Worm (Caenorhabditis elegans) whole organism, young adult: Measurements from ENCODE around the gene F44E2.9.

Experiments
- B0035.1 ChIP-seq: sonication (generic microtip); optimal IDR thresholded peaks from 2 replicates; lab custom pipeline; 2016; ENCODE audit warnings: missing genetic modification characterization, mild to moderate bottlenecking, missing compliant biosample characterization, missing genotype, missing genetic modification reagents
- F10E7.11 ChIP-seq: sonication (generic microtip); optimal IDR thresholded peaks from 2 replicates; lab custom pipeline; 2017; ENCODE audit warnings: mild to moderate bottlenecking, missing genetic modification characterization, moderate library complexity, missing compliant biosample characterization
- F52B5.7 ChIP-seq: sonication (generic microtip); optimal IDR thresholded peaks from 2 replicates; lab custom pipeline; 2016; ENCODE audit warnings: mild to moderate bottlenecking, missing genetic modification characterization, missing compliant biosample characterization
- K12H6.12 ChIP-seq: fragments of 200-800 bp; sonication (Bioruptor generic); optimal IDR thresholded peaks from 2 replicates; lab custom pipeline; 2018; ENCODE audit warnings: mild to moderate bottlenecking, missing genetic modification characterization, missing compliant biosample characterization
- T26A5.8 ChIP-seq: sonication (generic microtip); optimal IDR thresholded peaks from 2 replicates; lab custom pipeline; 2016; ENCODE audit warnings: missing genetic modification characterization, missing compliant biosample characterization
- Y67H2A.10 ChIP-seq: fragments of 200-800 bp; sonication (Bioruptor generic); conservative IDR thresholded peaks from 2 replicates; pipeline ENCODE4 v1.3.6; 2022; ENCODE audit warnings: missing genetic modification reagents, missing genetic modification characterization, missing compliant biosample characterization
- akir-1 ChIP-seq: fragments of 200-800 bp; sonication (Bioruptor generic); optimal IDR thresholded peaks from 2 replicates; lab custom pipeline; 2018; ENCODE audit warnings: mild to moderate bottlenecking, missing genetic modification characterization, moderate library complexity, missing compliant biosample characterization
- atf-7 ChIP-seq: sonication (generic microtip); optimal IDR thresholded peaks from 2 replicates; lab custom pipeline; 2017; ENCODE audit warnings: mild to moderate bottlenecking, missing genetic modification characterization, missing compliant biosample characterization
- attf-3 ChIP-seq: fragments of 200-800 bp; sonication (Bioruptor generic); conservative IDR thresholded peaks from 2 replicates; pipeline ENCODE4 v1.3.6; 2022; ENCODE audit warnings: missing genetic modification reagents, missing genetic modification characterization, missing compliant biosample characterization
- attf-5 ChIP-seq: fragments of 200-800 bp; sonication (Bioruptor generic); optimal IDR thresholded peaks from 2 replicates; lab custom pipeline; 2018; ENCODE audit warnings: mild to moderate bottlenecking, missing genetic modification characterization, missing compliant biosample characterization
- attf-6 ChIP-seq: fragments of 200-800 bp; sonication (Bioruptor generic); IDR thresholded peaks from 2 replicates; pipeline ENCODE4 v1.3.6; 2022; ENCODE audit warnings: missing genetic modification reagents, missing genetic modification characterization, missing compliant biosample characterization
- cebp-1 ChIP-seq, 2 experiments: fragments of 200-800 bp in 1 of 2; sonication (Bioruptor generic) in 1 of 2; sonication (generic microtip) in 1 of 2; IDR thresholded peaks in 1 of 2; optimal IDR thresholded peaks in 1 of 2; 2 replicates each; pipeline versions ENCODE4 v1.3.6 to Lab custom; 2017 to 2022; ENCODE audit warnings: missing compliant biosample characterization in 2 of 2, missing genetic modification characterization in 2 of 2, mild to moderate bottlenecking in 1 of 2, missing genetic modification reagents in 1 of 2, moderate library complexity in 1 of 2
- cebp-2 ChIP-seq: fragments of 200-800 bp; sonication (Bioruptor generic); IDR thresholded peaks from 2 replicates; pipeline ENCODE4 v1.3.6; 2022; ENCODE audit warnings: missing genetic modification characterization, missing compliant biosample characterization
- ceh-27 ChIP-seq: fragments of 200-800 bp; sonication (Bioruptor generic); optimal IDR thresholded peaks from 2 replicates; lab custom pipeline; 2018; ENCODE audit warnings: mild to moderate bottlenecking, missing genetic modification characterization, moderate library complexity, missing compliant biosample characterization
- ceh-40 ChIP-seq: fragments of 200-800 bp; sonication (Bioruptor generic); IDR thresholded peaks from 2 replicates; pipeline ENCODE4 v1.3.6; 2022; ENCODE audit warnings: missing genetic modification characterization, missing compliant biosample characterization
- ceh-58 ChIP-seq: fragments of 200-800 bp; sonication (Bioruptor generic); IDR thresholded peaks from 2 replicates; pipeline ENCODE4 v1.3.6; 2022; ENCODE audit warnings: missing genetic modification characterization, missing compliant biosample characterization
- dpl-1 ChIP-seq: fragments of 150-350 bp; optimal IDR thresholded peaks from 2 replicates; lab custom pipeline; 2014; ENCODE audit warnings: missing biosample characterization, missing genetic modification reagents, missing genetic modification characterization
- efl-1 ChIP-seq: fragments of 150-350 bp; optimal IDR thresholded peaks from 2 replicates; lab custom pipeline; 2014; ENCODE audit warnings: missing biosample characterization, missing genetic modification reagents, missing genetic modification characterization
- ets-4 ChIP-seq: fragments of 200-800 bp; sonication (Bioruptor generic); optimal IDR thresholded peaks from 2 replicates; lab custom pipeline; 2018; ENCODE audit warnings: mild to moderate bottlenecking, missing genetic modification characterization, missing compliant biosample characterization
- fkh-3 ChIP-seq: sonication (generic microtip); optimal IDR thresholded peaks from 2 replicates; lab custom pipeline; 2016; ENCODE audit warnings: mild to moderate bottlenecking, missing genetic modification characterization, missing compliant biosample characterization
- hlh-12 ChIP-seq: sonication (generic microtip); optimal IDR thresholded peaks from 2 replicates; lab custom pipeline; 2016; ENCODE audit warnings: missing genetic modification characterization, missing compliant biosample characterization
- hmg-1.2 ChIP-seq: fragments of 200-800 bp; sonication (Bioruptor generic); IDR thresholded peaks from 2 replicates; pipeline ENCODE4 v1.3.6; 2022; ENCODE audit warnings: missing genetic modification reagents, missing genetic modification characterization, missing compliant biosample characterization
- lag-1 ChIP-seq: fragments of 200-800 bp; sonication (Bioruptor generic); IDR thresholded peaks from 2 replicates; pipeline ENCODE4 v1.3.6; 2022; ENCODE audit warnings: missing genetic modification reagents, missing genetic modification characterization, missing compliant biosample characterization
- lin-35 ChIP-seq, 3 experiments: fragments of 150-350 bp in 2 of 3; sonication (generic microtip) in 1 of 3; optimal IDR thresholded peaks; 2 replicates each; lab custom pipeline; 2014 to 2018; ENCODE audit warnings: missing biosample characterization in 3 of 3, missing genetic modification characterization in 3 of 3, missing genetic modification reagents in 3 of 3
- madf-6 ChIP-seq: fragments of 200-800 bp; sonication (Bioruptor generic); IDR thresholded peaks from 2 replicates; pipeline ENCODE4 v1.3.6; 2022; ENCODE audit warnings: missing genetic modification reagents, missing genetic modification characterization, missing compliant biosample characterization
- madf-8 ChIP-seq: fragments of 200-800 bp; sonication (Bioruptor generic); conservative IDR thresholded peaks from 2 replicates; pipeline ENCODE4 v1.3.6; 2022; ENCODE audit warnings: missing genetic modification reagents, missing genetic modification characterization, missing compliant biosample characterization
- mcd-1 ChIP-seq: fragments of 200-800 bp; sonication (Bioruptor generic); IDR thresholded peaks from 2 replicates; pipeline ENCODE4 v1.3.6; 2022; ENCODE audit warnings: missing genetic modification reagents, missing genetic modification characterization, missing compliant biosample characterization
- nhr-120 ChIP-seq: fragments of 200-800 bp; sonication (Bioruptor generic); IDR thresholded peaks from 2 replicates; pipeline ENCODE4 v1.3.6; 2022; ENCODE audit warnings: missing genetic modification characterization, missing compliant biosample characterization
- nhr-179 ChIP-seq: sonication (generic microtip); optimal IDR thresholded peaks from 2 replicates; lab custom pipeline; 2016; ENCODE audit warnings: mild to moderate bottlenecking, missing genetic modification characterization, missing compliant biosample characterization
- pbrm-1 ChIP-seq: fragments of 200-800 bp; sonication (Bioruptor generic); IDR thresholded peaks from 2 replicates; pipeline ENCODE4 v1.3.6; 2022; ENCODE audit warnings: missing genetic modification reagents, missing genetic modification characterization, missing compliant biosample characterization
- rcor-1 ChIP-seq: fragments of 200-800 bp; sonication (Bioruptor generic); IDR thresholded peaks from 2 replicates; pipeline ENCODE4 v1.3.6; 2022; ENCODE audit warnings: missing genetic modification reagents, missing genetic modification characterization, missing compliant biosample characterization
- repo-1 ChIP-seq: sonication (generic microtip); optimal IDR thresholded peaks from 2 replicates; lab custom pipeline; 2017; ENCODE audit warnings: mild to moderate bottlenecking, missing genetic modification characterization, missing compliant biosample characterization
- sdz-38 ChIP-seq: sonication (generic microtip); optimal IDR thresholded peaks from 2 replicates; lab custom pipeline; 2016; ENCODE audit warnings: missing genotype, missing genetic modification characterization, missing compliant biosample characterization
- snpc-1.1 ChIP-seq: sonication (generic microtip); optimal IDR thresholded peaks from 2 replicates; lab custom pipeline; 2017; ENCODE audit warnings: missing genetic modification characterization, mild to moderate bottlenecking, missing compliant biosample characterization, antibody characterized with exemption, moderate library complexity, missing genotype, missing genetic modification reagents; ENCODE audit not compliant: insufficient read depth
- snpc-1.3 ChIP-seq: sonication (generic microtip); optimal IDR thresholded peaks from 2 replicates; lab custom pipeline; 2017; ENCODE audit warnings: missing genetic modification characterization, mild to moderate bottlenecking, missing compliant biosample characterization, antibody characterized with exemption, moderate library complexity, missing genotype, missing genetic modification reagents; ENCODE audit not compliant: insufficient read depth
- snpc-3.4 ChIP-seq: sonication (generic microtip); optimal IDR thresholded peaks from 2 replicates; lab custom pipeline; 2017; ENCODE audit warnings: missing genetic modification characterization, mild to moderate bottlenecking, missing compliant biosample characterization, antibody characterized with exemption, moderate library complexity, missing genotype, missing genetic modification reagents
- snpc-4 ChIP-seq, 5 experiments: fragments of 150-350 bp in 1 of 5; sonication (generic microtip) in 4 of 5; optimal IDR thresholded peaks; 2 replicates each; lab custom pipeline; 2014 to 2018; ENCODE audit warnings: missing genetic modification characterization in 5 of 5, missing biosample characterization in 3 of 5, antibody characterized with exemption in 2 of 5, mild to moderate bottlenecking in 2 of 5, missing compliant biosample characterization in 2 of 5, missing genotype in 2 of 5, moderate library complexity in 2 of 5, missing genetic modification reagents in 1 of 5
- tbp1 ChIP-seq: fragments of 200-800 bp; sonication (Bioruptor generic); optimal IDR thresholded peaks from 2 replicates; lab custom pipeline; 2018; ENCODE audit warnings: mild to moderate bottlenecking, missing genetic modification characterization, missing compliant biosample characterization
- tbx-9 ChIP-seq: sonication (generic microtip); optimal IDR thresholded peaks from 2 replicates; lab custom pipeline; 2016; ENCODE audit warnings: borderline replicate concordance, missing genetic modification characterization, inconsistent platforms, missing compliant biosample characterization
- unc-130 ChIP-seq: sonication (generic microtip); optimal IDR thresholded peaks from 2 replicates; lab custom pipeline; 2016; ENCODE audit warnings: missing genetic modification reagents, missing genetic modification characterization, missing compliant biosample characterization
- zfh-2 ChIP-seq: fragments of 200-800 bp; sonication (Bioruptor generic); conservative IDR thresholded peaks from 2 replicates; pipeline ENCODE4 v1.3.6; 2022; ENCODE audit warnings: missing genetic modification reagents, missing genetic modification characterization, missing compliant biosample characterization
- ztf-18 ChIP-seq: sonication (generic microtip); optimal IDR thresholded peaks from 2 replicates; lab custom pipeline; 2016; ENCODE audit warnings: missing genotype, mild to moderate bottlenecking, missing genetic modification characterization, missing compliant biosample characterization
- ztf-22 ChIP-seq: fragments of 200-800 bp; sonication (Bioruptor generic); optimal IDR thresholded peaks from 2 replicates; lab custom pipeline; 2018; ENCODE audit warnings: mild to moderate bottlenecking, missing genetic modification characterization, moderate library complexity, missing compliant biosample characterization
- ztf-28 ChIP-seq: fragments of 200-800 bp; sonication (Bioruptor generic); IDR thresholded peaks from 2 replicates; pipeline ENCODE4 v1.3.6; 2022; ENCODE audit warnings: missing genetic modification reagents, missing genetic modification characterization, missing compliant biosample characterization
- ztf-6 ChIP-seq: fragments of 200-800 bp; sonication (Bioruptor generic); IDR thresholded peaks from 2 replicates; pipeline ENCODE4 v1.3.6; 2022; ENCODE audit warnings: missing genetic modification reagents, missing genetic modification characterization, missing compliant biosample characterization

Gene F44E2.9

DNA sequence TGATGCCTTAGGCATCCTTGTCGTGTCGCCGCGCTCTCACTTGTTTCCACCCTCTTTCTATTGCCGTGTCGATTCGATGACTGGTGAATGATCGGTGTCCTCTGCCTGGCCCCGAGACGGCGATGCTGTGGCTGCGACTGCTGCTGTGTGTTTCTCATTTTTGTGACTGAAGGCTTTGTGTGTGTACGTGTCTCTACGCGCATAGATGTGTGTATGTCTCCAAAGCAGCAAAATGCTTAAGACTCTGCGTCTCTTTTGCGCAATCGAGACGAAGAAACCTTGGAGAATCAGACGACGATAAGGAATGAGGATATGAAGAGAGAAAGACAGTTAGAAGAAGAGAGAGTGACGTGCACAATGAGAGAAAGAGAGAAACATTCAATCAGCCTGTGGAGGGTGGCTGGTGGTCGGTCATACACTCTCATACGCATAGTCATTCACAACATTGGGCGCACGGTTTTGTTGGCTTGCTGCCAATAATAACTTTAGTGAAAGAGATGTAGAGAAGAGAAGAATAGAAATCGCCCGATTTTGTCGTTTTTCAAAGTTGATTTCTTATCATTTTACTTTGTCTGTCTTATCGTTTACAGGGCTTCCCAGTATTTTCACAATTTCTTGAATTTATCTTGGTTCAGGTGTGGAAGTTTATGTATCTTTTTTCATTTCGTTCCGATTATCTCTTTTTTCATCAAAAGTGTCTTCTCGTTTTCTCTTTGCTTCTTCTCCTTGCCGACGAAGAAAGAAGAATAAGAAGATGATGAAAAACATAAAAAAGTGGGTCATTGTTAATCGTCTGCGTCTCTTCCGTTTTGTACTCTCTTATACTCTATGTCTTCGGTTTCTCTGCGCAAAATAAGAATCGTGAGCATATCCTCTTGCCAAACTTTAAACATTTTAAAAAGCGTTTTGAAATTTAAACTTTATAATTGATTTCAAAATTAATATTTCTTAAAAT is 48.2 kb downstream of the F44E2.9 start (continued):
- peak; percentile 91 for TF ChIP-seq hmg-1.2 (GFP tag; lab: Robert Waterston, UW)
- no peak for TF ChIP-seq sdz-38 (tag; lab: Kevin White, UChicago)
- peak; percentile 77 for TF ChIP-seq ztf-18
- peak; percentile 97 for TF ChIP-seq attf-5 (GFP tag; lab: Kevin White, UChicago)
- TF ChIP-seq zfh-2 = peak; percentile 97
- peak; percentile 33; the same call in 1 of the 2 replicates for TF ChIP-seq rcor-1 (GFP tag; lab: Robert Waterston, UW)
- TF ChIP-seq pbrm-1 (GFP tag; lab: Robert Waterston, UW) = peak; percentile 79
- peak; percentile 67 for TF ChIP-seq B0035.1 (tag; lab: Kevin White, UChicago)
- no peak for TF ChIP-seq unc-130 (GFP tag; lab: Kevin White, UChicago)
- TF ChIP-seq ceh-58 (GFP tag; lab: Robert Waterston, UW) = no peak
- TF ChIP-seq atf-7 (tag; lab: Kevin White, UChicago) = peak; percentile 98
- TF ChIP-seq madf-8 = no peak
- TF ChIP-seq cebp-2 = no peak
- peak in 1 of 3 experiments; percentile 61 for TF ChIP-seq lin-35 (GFP tag; optimal IDR thresholded peaks at IDR 0.05; lab: Kevin White, UChicago)
- TF ChIP-seq F10E7.11 (tag; lab: Kevin White, UChicago) = no peak
- TF ChIP-seq hlh-12 = no peak
- peak; percentile 96 for TF ChIP-seq ztf-22 (GFP tag; lab: Kevin White, UChicago)
- peak; percentile 78 for TF ChIP-seq ets-4 (GFP tag; lab: Kevin White, UChicago)
- peak; percentile 90 for TF ChIP-seq ceh-27 (GFP tag; lab: Kevin White, UChicago)
- TF ChIP-seq dpl-1 (GFP tag; lab: Kevin White, UChicago) = no peak
- peak; percentile 70 for TF ChIP-seq akir-1 (GFP tag; lab: Kevin White, UChicago)
- TF ChIP-seq ceh-40 (GFP tag; lab: Robert Waterston, UW) = no peak
- TF ChIP-seq nhr-179 (tag; lab: Kevin White, UChicago) = no peak
- no peak for TF ChIP-seq nhr-120 (GFP tag; lab: Robert Waterston, UW)
- no peak for TF ChIP-seq F52B5.7 (tag; lab: Kevin White, UChicago)
- no peak for TF ChIP-seq fkh-3 (tag; lab: Kevin White, UChicago)
- TF ChIP-seq snpc-1.3 (tag; lab: Kevin White, UChicago) = peak; percentile 48
- peak; percentile 57 for TF ChIP-seq tbp1 (GFP tag; lab: Kevin White, UChicago)
- TF ChIP-seq mcd-1 = peak; percentile 69
- TF ChIP-seq snpc-1.1 (tag; lab: Kevin White, UChicago) = peak; percentile 57
- TF ChIP-seq attf-3 = peak; percentile 17; the same call in 1 of the 2 replicates
- no peak for TF ChIP-seq tbx-9
- peak; percentile 98 for TF ChIP-seq K12H6.12 (tag; lab: Kevin White, UChicago)
- no peak for TF ChIP-seq attf-6
- peak; percentile 46 for TF ChIP-seq repo-1
- no peak for TF ChIP-seq cebp-1 (GFP tag; IDR thresholded peaks at IDR 0.05; lab: Robert Waterston, UW)
- TF ChIP-seq cebp-1 (tag; optimal IDR thresholded peaks at IDR 0.05; lab: Kevin White, UChicago) = peak; percentile 92
- 0 out of 2 replicates have a peak, but pooled peaks have one; percentile 56 for TF ChIP-seq lag-1 (GFP tag; lab: Robert Waterston, UW)
- no peak for TF ChIP-seq ztf-6 (GFP tag; lab: Robert Waterston, UW)
- no peak for TF ChIP-seq ztf-28 (GFP tag; lab: Robert Waterston, UW)
- TF ChIP-seq madf-6 (GFP tag; lab: Robert Waterston, UW) = no peak
- no peak for TF ChIP-seq efl-1 (GFP tag; lab: Kevin White, UChicago)
- TF ChIP-seq Y67H2A.10 (GFP tag; lab: Robert Waterston, UW) = no peak
- TF ChIP-seq snpc-4 (GFP tag; optimal IDR thresholded peaks at IDR 0.05; lab: Kevin White, UChicago) = no peak
- peak; percentile 49 to 76 (median 74) for TF ChIP-seq snpc-4 (tag; optimal IDR thresholded peaks at IDR 0.05; lab: Kevin White, UChicago)
- TF ChIP-seq snpc-3.4 (tag; lab: Kevin White, UChicago) = peak; percentile 53
- no peak for TF ChIP-seq T26A5.8 (tag; lab: Kevin White, UChicago)
